Fruit fly (Drosophila melanogaster) whole organism, pupa: ENCODE data around the gene ex.

ENCODE experiments used
- CG10348 ChIP-seq: fragments of 200-800 bp; sonication (Bioruptor generic); IDR thresholded peaks from 2 replicates; pipeline ENCODE4 v1.3.6; 2022; ENCODE audit warnings: missing biosample characterization, missing genetic modification characterization
- CG12605 ChIP-seq: fragments of 200-800 bp; sonication (Bioruptor generic); IDR thresholded peaks from 2 replicates; pipeline ENCODE4 v1.3.6; 2022; ENCODE audit warnings: missing biosample characterization, missing genetic modification characterization
- CG13204 ChIP-seq: fragments of 200-800 bp; sonication (Bioruptor generic); optimal IDR thresholded peaks from 2 replicates; lab custom pipeline; 2018; ENCODE audit warnings: missing biosample characterization, mild to moderate bottlenecking, missing genetic modification characterization, moderate library complexity
- CG14655 ChIP-seq: fragments of 200-800 bp; sonication (Bioruptor generic); optimal IDR thresholded peaks from 3 replicates; lab custom pipeline; 2017; ENCODE audit warnings: mild to moderate bottlenecking, missing biosample characterization, missing genetic modification reagents, missing genetic modification characterization
- CG15710 ChIP-seq: fragments of 200-800 bp; sonication (Bioruptor generic); optimal IDR thresholded peaks from 2 replicates; lab custom pipeline; 2018; ENCODE audit warnings: missing biosample characterization, mild to moderate bottlenecking, missing genetic modification characterization, moderate library complexity
- CG17806 ChIP-seq: fragments of 200-800 bp; sonication (Bioruptor generic); optimal IDR thresholded peaks from 2 replicates; lab custom pipeline; 2018; ENCODE audit warnings: missing biosample characterization, mild to moderate bottlenecking, missing genetic modification characterization, moderate library complexity
- CG32121 ChIP-seq: fragments of 200-800 bp; sonication (Bioruptor generic); IDR thresholded peaks from 2 replicates; pipeline ENCODE4 v1.3.6; 2022; ENCODE audit warnings: missing biosample characterization, missing genetic modification characterization
- CG34367 ChIP-seq: fragments of 200-800 bp; sonication (Bioruptor generic); optimal IDR thresholded peaks from 2 replicates; lab custom pipeline; 2018; ENCODE audit warnings: missing biosample characterization, mild to moderate bottlenecking, missing genetic modification characterization
- CG4496 ChIP-seq: fragments of 200-800 bp; sonication (Bioruptor generic); IDR thresholded peaks from 3 replicates; pipeline ENCODE4 v1.3.6; 2022; ENCODE audit warnings: missing biosample characterization, missing genetic modification characterization
- CG8159 ChIP-seq: fragments of 200-800 bp; sonication (Bioruptor generic); optimal IDR thresholded peaks from 3 replicates; lab custom pipeline; 2018; ENCODE audit warnings: missing biosample characterization, mild to moderate bottlenecking, missing genetic modification characterization, moderate library complexity
- CG8301 ChIP-seq: fragments of 200-800 bp; sonication (Bioruptor generic); optimal IDR thresholded peaks from 2 replicates; lab custom pipeline; 2018; ENCODE audit warnings: missing biosample characterization, mild to moderate bottlenecking, missing genetic modification characterization
- CG9948 ChIP-seq: fragments of 200-800 bp; sonication (Bioruptor generic); optimal IDR thresholded peaks from 2 replicates; lab custom pipeline; 2018; ENCODE audit warnings: missing biosample characterization, mild to moderate bottlenecking, missing genetic modification characterization, moderate library complexity
- D1 ChIP-seq: fragments of 200-800 bp; sonication (Bioruptor generic); optimal IDR thresholded peaks from 2 replicates; lab custom pipeline; 2018; ENCODE audit warnings: missing biosample characterization, mild to moderate bottlenecking, missing genetic modification characterization, moderate library complexity
- EcR ChIP-seq: fragments of 200-800 bp; sonication (Bioruptor generic); optimal IDR thresholded peaks from 3 replicates; lab custom pipeline; 2019; ENCODE audit warnings: missing biosample characterization, missing genetic modification characterization, mild to moderate bottlenecking, moderate library complexity, missing genetic modification reagents
- Ets98B ChIP-seq: fragments of 200-800 bp; sonication (Bioruptor generic); IDR thresholded peaks from 2 replicates; pipeline ENCODE4 v1.3.6; 2022; ENCODE audit warnings: missing biosample characterization, missing genetic modification characterization
- Pif1A ChIP-seq: fragments of 200-800 bp; sonication (Bioruptor generic); optimal IDR thresholded peaks from 3 replicates; lab custom pipeline; 2016; ENCODE audit warnings: missing biosample characterization, missing genetic modification characterization
- Pif1B ChIP-seq: fragments of 200-800 bp; sonication (Bioruptor generic); optimal IDR thresholded peaks from 3 replicates; lab custom pipeline; 2016; ENCODE audit warnings: missing biosample characterization, missing genetic modification characterization
- Snoo ChIP-seq: fragments of 200-800 bp; sonication (Bioruptor generic); optimal IDR thresholded peaks from 3 replicates; lab custom pipeline; 2017; ENCODE audit warnings: missing biosample characterization, mild to moderate bottlenecking, missing genetic modification characterization, inconsistent platforms
- fd96Ca ChIP-seq: fragments of 200-800 bp; sonication (Bioruptor generic); IDR thresholded peaks from 3 replicates; pipeline ENCODE4 v1.3.6; 2022; ENCODE audit warnings: missing biosample characterization, missing genetic modification characterization
- gl ChIP-seq: fragments of 200-800 bp; sonication (Bioruptor generic); optimal IDR thresholded peaks from 2 replicates; lab custom pipeline; 2018; ENCODE audit warnings: missing biosample characterization, mild to moderate bottlenecking, missing genetic modification characterization
- rn ChIP-seq: fragments of 200-800 bp; sonication (Bioruptor generic); IDR thresholded peaks from 2 replicates; pipeline ENCODE4 v1.3.6; 2022; ENCODE audit warnings: missing biosample characterization, missing genetic modification characterization

The ex gene

dm6 chr2L:431629-431984 lies 580 bp downstream of the ex start:
- TF ChIP-seq rn (no peak), EcR (peak; percentile 26), CG4496 (GFP tag; lab: Robert Waterston, UW) (peak; percentile 9; the same call in 1 of the 3 replicates), CG13204 (GFP tag; lab: Kevin White, UChicago) (peak; percentile 58)

- TF ChIP-seq Snoo (tag; lab: Kevin White, UChicago) = no peak
- no peak for TF ChIP-seq CG8301 (tag; lab: Kevin White, UChicago)
- no peak for TF ChIP-seq CG10348 (GFP tag; lab: Robert Waterston, UW)
- no peak for TF ChIP-seq Pif1A (GFP tag; lab: Kevin White, UChicago)
- no peak for TF ChIP-seq CG12605
- TF ChIP-seq CG17806 (tag; lab: Kevin White, UChicago) = no peak
- TF ChIP-seq EcR = no peak
- TF ChIP-seq CG13204 (GFP tag; lab: Kevin White, UChicago) = no peak
- no peak for TF ChIP-seq gl (tag; lab: Kevin White, UChicago)
- no peak for TF ChIP-seq rn
- no peak for TF ChIP-seq CG4496 (GFP tag; lab: Robert Waterston, UW)
- TF ChIP-seq D1 = no peak
Observed at dm6 chr2L:432119-432518, 1.1 kb downstream of the ex start.

dm6 chr2L:434439-434838 lies 3.4 kb downstream of the ex start:
- TF ChIP-seq CG9948 (tag; lab: Kevin White, UChicago) = no peak

- peak; percentile 5 for TF ChIP-seq gl (tag; lab: Kevin White, UChicago)
- no peak for TF ChIP-seq CG13204 (GFP tag; lab: Kevin White, UChicago)
- TF ChIP-seq CG17806 (tag; lab: Kevin White, UChicago) = peak; percentile 60
- TF ChIP-seq EcR = peak; percentile 2
- TF ChIP-seq rn = peak; percentile 54; the same call in 1 of the 2 replicates
- peak; percentile 49 for TF ChIP-seq CG15710 (tag; lab: Kevin White, UChicago)
- peak; percentile 61 for TF ChIP-seq CG8301 (tag; lab: Kevin White, UChicago)
- TF ChIP-seq Pif1A (GFP tag; lab: Kevin White, UChicago) = peak; percentile 53
- peak; percentile 66 for TF ChIP-seq CG14655 (GFP tag; lab: Kevin White, UChicago)
- peak; percentile 51 for TF ChIP-seq Pif1B (GFP tag; lab: Kevin White, UChicago)
- no peak for TF ChIP-seq Snoo (tag; lab: Kevin White, UChicago)
- no peak for TF ChIP-seq D1
- 0 out of 2 replicates have a peak, but pooled peaks have one; percentile 23 for TF ChIP-seq CG10348 (GFP tag; lab: Robert Waterston, UW)
- peak; percentile 52 for TF ChIP-seq CG9948 (tag; lab: Kevin White, UChicago)
- peak; percentile 19 for TF ChIP-seq CG34367
- TF ChIP-seq CG32121 (GFP tag; lab: Robert Waterston, UW) = peak; percentile 83
- TF ChIP-seq fd96Ca (GFP tag; lab: Robert Waterston, UW) = peak; percentile 54; the same call in 1 of the 3 replicates
- TF ChIP-seq CG4496 (GFP tag; lab: Robert Waterston, UW) = peak; percentile 54; the same call in 1 of the 3 replicates
- peak; percentile 83 for TF ChIP-seq Ets98B (GFP tag; lab: Robert Waterston, UW)
- TF ChIP-seq CG12605 = peak; percentile 64
- TF ChIP-seq CG8159 = peak; percentile 61
Observed at dm6 chr2L:435311-435806, 4.3 kb downstream of the ex start.

dm6 chr2L:437498-437897 lies 6.5 kb downstream of the ex start:
- TF ChIP-seq CG8159 (no peak), rn (no peak), CG32121 (GFP tag; lab: Robert Waterston, UW) (no peak)

- TF ChIP-seq CG12605 (peak; percentile 57), Ets98B (GFP tag; lab: Robert Waterston, UW) (peak; percentile 82), CG32121 (GFP tag; lab: Robert Waterston, UW) (0 out of 2 replicates have a peak, but pooled peaks have one; percentile 18), rn (0 out of 2 replicates have a peak, but pooled peaks have one; percentile 14), CG9948 (tag; lab: Kevin White, UChicago) (peak; percentile 89), CG15710 (tag; lab: Kevin White, UChicago) (peak; percentile 82), Pif1B (GFP tag; lab: Kevin White, UChicago) (peak; percentile 82), CG10348 (GFP tag; lab: Robert Waterston, UW) (no peak), EcR (no peak), CG14655 (GFP tag; lab: Kevin White, UChicago) (peak; percentile 92), Pif1A (GFP tag; lab: Kevin White, UChicago) (peak; percentile 82), Snoo (tag; lab: Kevin White, UChicago) (peak; percentile 85), D1 (peak; percentile 54), CG17806 (tag; lab: Kevin White, UChicago) (peak; percentile 92), gl (tag; lab: Kevin White, UChicago) (peak; percentile 67), fd96Ca (GFP tag; lab: Robert Waterston, UW) (peak; percentile 81), CG13204 (GFP tag; lab: Kevin White, UChicago) (no peak), CG4496 (GFP tag; lab: Robert Waterston, UW) (peak; percentile 70), CG8159 (peak; percentile 87), CG34367 (peak; percentile 76), CG8301 (tag; lab: Kevin White, UChicago) (peak; percentile 90)
Observed at dm6 chr2L:439339-439738, 8.3 kb downstream of the ex start.
